Fruit fly (Drosophila melanogaster) whole organism, embryonic: ENCODE data around the gene Amun.
A peak's percentile ranks its signal among the peaks of the same experiment; 100 is the strongest.

Source experiments
- Aef1 ChIP-seq: fragments of 200-800 bp; sonication (Bioruptor generic); IDR thresholded peaks from 3 replicates; pipeline ENCODE4 v1.3.6; 2022; ENCODE audit warnings: missing biosample characterization, missing genetic modification characterization
- CG10462 ChIP-seq: fragments of 200-800 bp; sonication (Bioruptor generic); optimal IDR thresholded peaks from 2 replicates; lab custom pipeline; 2016; ENCODE audit warnings: missing biosample characterization, missing genetic modification characterization
- CG10979 ChIP-seq: fragments of 200-800 bp; sonication (Bioruptor generic); optimal IDR thresholded peaks from 2 replicates; lab custom pipeline; 2018; ENCODE audit warnings: missing biosample characterization, mild to moderate bottlenecking, missing genetic modification characterization, moderate library complexity
- CG12104 ChIP-seq: fragments of 200-800 bp; sonication (Bioruptor generic); optimal IDR thresholded peaks from 3 replicates; lab custom pipeline; 2016; ENCODE audit warnings: missing biosample characterization, missing genetic modification characterization
- CG13296 ChIP-seq: fragments of 200-800 bp; sonication (Bioruptor generic); optimal IDR thresholded peaks from 3 replicates; lab custom pipeline; 2018; ENCODE audit warnings: missing biosample characterization, mild to moderate bottlenecking, missing genetic modification characterization
- CG15073 ChIP-seq: fragments of 200-800 bp; sonication (Bioruptor generic); optimal IDR thresholded peaks from 2 replicates; lab custom pipeline; 2016; ENCODE audit warnings: missing biosample characterization, missing genetic modification characterization
- CG15514 ChIP-seq: fragments of 200-800 bp; sonication (Bioruptor generic); optimal IDR thresholded peaks from 3 replicates; lab custom pipeline; 2017; ENCODE audit warnings: missing biosample characterization, missing genetic modification characterization, mild to moderate bottlenecking, moderate library complexity, missing genetic modification reagents
- CG17568 ChIP-seq: fragments of 200-800 bp; sonication (Bioruptor generic); optimal IDR thresholded peaks from 2 replicates; lab custom pipeline; 2018; ENCODE audit warnings: missing biosample characterization, mild to moderate bottlenecking, missing genetic modification characterization, moderate library complexity
- CG17912 ChIP-seq: fragments of 200-800 bp; sonication (Bioruptor generic); optimal IDR thresholded peaks from 2 replicates; lab custom pipeline; 2018; ENCODE audit warnings: missing biosample characterization, mild to moderate bottlenecking, missing genetic modification characterization
- CG18476 ChIP-seq: fragments of 200-800 bp; sonication (Bioruptor generic); optimal IDR thresholded peaks from 2 replicates; lab custom pipeline; 2016; ENCODE audit warnings: missing biosample characterization, mild to moderate bottlenecking, missing genetic modification characterization
- CG18764 ChIP-seq: fragments of 200-800 bp; sonication (Bioruptor generic); optimal IDR thresholded peaks from 3 replicates; lab custom pipeline; 2016; ENCODE audit warnings: missing biosample characterization, missing genetic modification characterization
- CG30431 ChIP-seq: fragments of 200-800 bp; sonication (Bioruptor generic); optimal IDR thresholded peaks from 2 replicates; lab custom pipeline; 2017; ENCODE audit warnings: missing biosample characterization, missing genetic modification characterization
- CG32532 ChIP-seq: fragments of 200-800 bp; sonication (Bioruptor generic); IDR thresholded peaks from 2 replicates; pipeline ENCODE4 v1.3.6; 2022; ENCODE audit warnings: missing biosample characterization, missing genetic modification characterization
- CG34224 ChIP-seq: fragments of 200-800 bp; sonication (Bioruptor generic); IDR thresholded peaks from 3 replicates; pipeline ENCODE4 v1.3.6; 2022; ENCODE audit warnings: missing biosample characterization, missing genetic modification characterization; ENCODE audit not compliant: partially characterized antibody
- CG3995 ChIP-seq: fragments of 200-800 bp; sonication (Bioruptor generic); optimal IDR thresholded peaks from 3 replicates; lab custom pipeline; 2016; ENCODE audit warnings: missing biosample characterization, missing genetic modification characterization
- CG42726 ChIP-seq: fragments of 200-800 bp; sonication (Bioruptor generic); IDR thresholded peaks from 2 replicates; pipeline ENCODE4 v1.3.6; 2022; ENCODE audit warnings: missing biosample characterization, missing genetic modification characterization; ENCODE audit not compliant: partially characterized antibody
- CG7839 ChIP-seq: fragments of 200-800 bp; sonication (Bioruptor generic); optimal IDR thresholded peaks from 3 replicates; lab custom pipeline; 2018; ENCODE audit warnings: missing biosample characterization, mild to moderate bottlenecking, missing genetic modification characterization, moderate library complexity
- CG8359 ChIP-seq: fragments of 200-800 bp; sonication (Bioruptor generic); optimal IDR thresholded peaks from 2 replicates; lab custom pipeline; 2017; ENCODE audit warnings: missing biosample characterization, mild to moderate bottlenecking, missing genetic modification characterization, borderline replicate concordance
- CG9797 ChIP-seq: fragments of 200-800 bp; sonication (Bioruptor generic); optimal IDR thresholded peaks from 3 replicates; lab custom pipeline; 2018; ENCODE audit warnings: missing biosample characterization, mild to moderate bottlenecking, missing genetic modification characterization
- CG9817 ChIP-seq: fragments of 200-800 bp; sonication (Bioruptor generic); optimal IDR thresholded peaks from 2 replicates; lab custom pipeline; 2018; ENCODE audit warnings: missing biosample characterization, mild to moderate bottlenecking, missing genetic modification characterization, moderate library complexity
- Dfd ChIP-seq, 2 experiments: fragments of >200 bp; optimal IDR thresholded peaks; 2 replicates each; lab custom pipeline; 2017; ENCODE audit warnings: missing biosample characterization in 2 of 2, missing genetic modification characterization in 2 of 2
- Dp ChIP-seq: fragments of 200-800 bp; sonication (Bioruptor generic); optimal IDR thresholded peaks from 2 replicates; lab custom pipeline; 2018; ENCODE audit warnings: missing biosample characterization, mild to moderate bottlenecking, missing genetic modification characterization, moderate library complexity
- Hr51 ChIP-seq, 2 experiments: fragments of 200-800 bp; sonication (Bioruptor generic); optimal IDR thresholded peaks; 2 replicates in 1 of 2; 3 replicates in 1 of 2; lab custom pipeline; 2016 to 2018; ENCODE audit warnings: missing biosample characterization in 2 of 2, missing genetic modification characterization in 2 of 2, mild to moderate bottlenecking in 1 of 2, moderate library complexity in 1 of 2
- Neu2 ChIP-seq: fragments of 200-800 bp; sonication (Bioruptor generic); optimal IDR thresholded peaks from 3 replicates; lab custom pipeline; 2016; ENCODE audit warnings: missing biosample characterization, missing genetic modification characterization, borderline replicate concordance
- NfI ChIP-seq: fragments of 200-800 bp; sonication (Bioruptor generic); optimal IDR thresholded peaks from 3 replicates; lab custom pipeline; 2018; ENCODE audit warnings: missing biosample characterization, mild to moderate bottlenecking, missing genetic modification characterization, moderate library complexity
- Pdp1 ChIP-seq, 2 experiments: fragments of 200-800 bp; sonication (Bioruptor generic); optimal IDR thresholded peaks; 3 replicates each; lab custom pipeline; 2016; ENCODE audit warnings: missing biosample characterization in 2 of 2, missing genetic modification characterization in 2 of 2, mild to moderate bottlenecking in 1 of 2, moderate library complexity in 1 of 2
- Tbp ChIP-seq: fragments of >200 bp; optimal IDR thresholded peaks from 2 replicates; lab custom pipeline; 2018; ENCODE audit warnings: missing biosample characterization, missing genetic modification characterization
- ab ChIP-seq: fragments of 200-800 bp; sonication (Bioruptor generic); optimal IDR thresholded peaks from 2 replicates; lab custom pipeline; 2016; ENCODE audit warnings: missing biosample characterization, missing genetic modification characterization
- aop ChIP-seq: fragments of 200-800 bp; sonication (Bioruptor generic); IDR thresholded peaks from 2 replicates; pipeline ENCODE4 v1.3.6; 2022; ENCODE audit warnings: missing biosample characterization, missing genetic modification characterization
- bcd ChIP-seq: fragments of 200-800 bp; sonication (Bioruptor generic); optimal IDR thresholded peaks from 2 replicates; lab custom pipeline; 2017; ENCODE audit warnings: missing biosample characterization, mild to moderate bottlenecking, missing genetic modification characterization
- cas ChIP-seq: fragments of 200-800 bp; sonication (Bioruptor generic); IDR thresholded peaks from 2 replicates; pipeline ENCODE4 v1.3.6; 2022; ENCODE audit warnings: missing biosample characterization, missing genetic modification characterization
- ci ChIP-seq: fragments of 200-800 bp; sonication (Bioruptor generic); IDR thresholded peaks from 3 replicates; pipeline ENCODE4 v1.3.6; 2022; ENCODE audit warnings: missing biosample characterization, missing genetic modification characterization
- dan ChIP-seq: fragments of 200-800 bp; sonication (Bioruptor generic); IDR thresholded peaks from 2 replicates; pipeline ENCODE4 v1.3.6; 2022; ENCODE audit warnings: missing biosample characterization, missing genetic modification characterization
- dmrt11E ChIP-seq: fragments of 200-800 bp; sonication (Bioruptor generic); optimal IDR thresholded peaks from 3 replicates; lab custom pipeline; 2018; ENCODE audit warnings: missing biosample characterization, mild to moderate bottlenecking, missing genetic modification characterization, moderate library complexity
- emc ChIP-seq: fragments of 200-800 bp; sonication (Bioruptor generic); optimal IDR thresholded peaks from 2 replicates; lab custom pipeline; 2016; ENCODE audit warnings: missing biosample characterization, missing genetic modification characterization
- jing ChIP-seq: fragments of 200-800 bp; sonication (Bioruptor generic); optimal IDR thresholded peaks from 2 replicates; lab custom pipeline; 2018; ENCODE audit warnings: missing biosample characterization, mild to moderate bottlenecking, missing genetic modification characterization
- lbe ChIP-seq: fragments of 200-800 bp; sonication (Bioruptor generic); optimal IDR thresholded peaks from 2 replicates; lab custom pipeline; 2016; ENCODE audit warnings: missing biosample characterization, mild to moderate bottlenecking, missing genetic modification characterization
- lilli ChIP-seq: fragments of 200-800 bp; sonication (Bioruptor generic); optimal IDR thresholded peaks from 3 replicates; lab custom pipeline; 2016; ENCODE audit warnings: missing biosample characterization, missing genetic modification characterization
- mirr ChIP-seq: fragments of 200-800 bp; sonication (Bioruptor generic); optimal IDR thresholded peaks from 3 replicates; lab custom pipeline; 2018; ENCODE audit warnings: missing biosample characterization, mild to moderate bottlenecking, missing genetic modification characterization
- nau ChIP-seq: fragments of 200-800 bp; sonication (Bioruptor generic); optimal IDR thresholded peaks from 3 replicates; lab custom pipeline; 2017; ENCODE audit warnings: missing biosample characterization, mild to moderate bottlenecking, missing genetic modification characterization, missing genetic modification reagents
- p53 ChIP-seq: fragments of 200-800 bp; sonication (Bioruptor generic); optimal IDR thresholded peaks from 2 replicates; lab custom pipeline; 2016; ENCODE audit warnings: missing biosample characterization, missing genetic modification characterization
- prd ChIP-seq, 3 experiments: fragments of >200 bp in 2 of 3; fragments of 200-800 bp in 1 of 3; sonication (Bioruptor generic) in 1 of 3; optimal IDR thresholded peaks in 2 of 3; IDR thresholded peaks in 1 of 3; 2 replicates in 2 of 3; 3 replicates in 1 of 3; pipeline versions ENCODE4 v1.3.6 to Lab custom; 2017 to 2022; ENCODE audit warnings: missing biosample characterization in 1 of 3, missing genetic modification characterization in 1 of 3
- ro ChIP-seq: fragments of 200-800 bp; sonication (Bioruptor generic); IDR thresholded peaks from 2 replicates; pipeline ENCODE4 v1.3.6; 2022; ENCODE audit warnings: missing biosample characterization, missing genetic modification characterization
- schlank ChIP-seq: fragments of 200-800 bp; sonication (Bioruptor generic); optimal IDR thresholded peaks from 2 replicates; lab custom pipeline; 2018; ENCODE audit warnings: missing biosample characterization, mild to moderate bottlenecking, missing genetic modification characterization
- sug ChIP-seq: fragments of 200-800 bp; optimal IDR thresholded peaks from 2 replicates; lab custom pipeline; 2019; ENCODE audit warnings: missing biosample characterization, mild to moderate bottlenecking, missing genetic modification characterization, moderate library complexity
- tx ChIP-seq: fragments of 200-800 bp; sonication (Bioruptor generic); optimal IDR thresholded peaks from 2 replicates; lab custom pipeline; 2016; ENCODE audit warnings: missing biosample characterization, missing genetic modification characterization
- usp ChIP-seq: fragments of >200 bp; optimal IDR thresholded peaks from 2 replicates; lab custom pipeline; 2017; ENCODE audit warnings: missing biosample characterization, missing genetic modification characterization

Amun gene

DNA sequence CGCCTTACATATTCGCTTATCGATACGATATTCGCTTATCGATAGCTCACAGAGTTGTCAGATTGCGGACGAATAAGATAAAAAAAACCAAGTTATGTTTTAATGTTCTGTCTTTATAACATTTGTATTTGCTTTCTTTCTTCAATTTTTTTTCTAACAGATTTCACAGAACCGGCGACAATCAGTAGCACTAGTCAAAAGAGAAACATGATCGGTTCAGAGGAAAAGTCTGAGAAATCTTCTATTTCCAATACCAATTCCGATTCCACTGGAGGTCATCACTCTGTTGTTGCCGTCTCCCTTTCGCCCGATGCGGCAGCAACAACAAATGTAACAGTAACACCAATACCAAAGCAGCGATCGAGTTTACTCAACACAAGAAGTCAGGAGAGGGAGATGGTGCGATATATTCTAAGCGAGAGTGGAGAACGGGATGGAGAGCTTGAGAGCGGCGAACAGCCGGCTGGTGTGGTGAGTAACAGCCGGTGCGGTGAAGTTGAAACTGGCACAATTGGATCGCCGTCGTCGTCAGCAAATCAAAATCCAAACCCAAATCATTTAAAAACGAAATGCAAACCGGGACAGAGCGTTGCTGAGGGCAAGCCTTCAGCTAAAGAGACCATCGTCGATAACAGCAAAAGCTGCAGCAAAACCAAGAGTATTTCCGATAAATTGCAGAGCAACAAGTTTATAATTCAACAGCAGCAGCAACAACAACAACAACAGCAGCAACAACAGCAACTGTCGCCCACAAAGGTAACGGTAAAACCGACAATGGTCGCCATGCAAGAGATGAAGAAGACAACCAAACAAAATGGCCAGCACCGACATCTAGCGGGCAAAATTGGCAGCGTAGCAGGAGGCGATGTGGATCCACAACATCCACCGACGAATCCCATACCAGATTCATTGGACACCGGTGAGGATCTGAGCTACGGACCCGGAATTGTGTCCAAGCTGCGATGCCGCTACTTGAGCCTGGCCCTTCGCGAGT lies 33.5 kb downstream of the Amun start (continued):
- TF ChIP-seq CG34224 (GFP tag; lab: Robert Waterston, UW) (peak; percentile 50; the same call in 2 of the 3 replicates), emc (peak; percentile 31), Neu2 (GFP tag; lab: Kevin White, UChicago) (no peak), CG15073 (no peak), lbe (GFP tag; lab: Kevin White, UChicago) (peak; percentile 70), mirr (GFP tag; lab: Kevin White, UChicago) (peak; percentile 73), CG17568 (GFP tag; lab: Kevin White, UChicago) (peak; percentile 19), ab (GFP tag; lab: Kevin White, UChicago) (no peak), CG10462 (GFP tag; lab: Kevin White, UChicago) (peak; percentile 49), Pdp1 (GFP tag; optimal IDR thresholded peaks at IDR 0.05; lab: Kevin White, UChicago) (peak; percentile 60 to 63), bcd (GFP tag; lab: Kevin White, UChicago) (peak; percentile 36), sug (tag; lab: Kevin White, UChicago) (peak; percentile 75), Aef1 (GFP tag; lab: Robert Waterston, UW) (peak; percentile 88), Dfd (GFP tag; optimal IDR thresholded peaks at IDR 0.05; lab: Kevin White, UChicago) (no peak), Hr51 (GFP tag; optimal IDR thresholded peaks at IDR 0.05; lab: Kevin White, UChicago) (peak; percentile 24 to 59), CG32532 (GFP tag; lab: Robert Waterston, UW) (peak; percentile 18; the same call in 1 of the 2 replicates), CG15514 (GFP tag; lab: Kevin White, UChicago) (peak; percentile 84), Dp (GFP tag; lab: Kevin White, UChicago) (peak; percentile 86), CG8359 (GFP tag; lab: Kevin White, UChicago) (no peak), CG7839 (tag; lab: Kevin White, UChicago) (peak; percentile 62), jing (no peak), dan (no peak), CG18764 (GFP tag; lab: Kevin White, UChicago) (peak; percentile 58), CG17912 (GFP tag; lab: Kevin White, UChicago) (peak; percentile 23), prd (optimal IDR thresholded peaks at IDR 0.05; lab: Kevin White, UChicago) (no peak), prd (GFP tag; IDR thresholded peaks at IDR 0.05; lab: Robert Waterston, UW) (peak; percentile 55), schlank (tag; lab: Kevin White, UChicago) (no peak), CG30431 (GFP tag; lab: Kevin White, UChicago) (peak; percentile 6), CG10979 (peak; percentile 35), ro (GFP tag; lab: Robert Waterston, UW) (no peak), NfI (peak; percentile 71), lilli (GFP tag; lab: Kevin White, UChicago) (peak; percentile 81), CG18476 (GFP tag; lab: Kevin White, UChicago) (peak; percentile 21), CG13296 (GFP tag; lab: Kevin White, UChicago) (peak; percentile 63), cas (GFP tag; lab: Robert Waterston, UW) (no peak), CG42726 (GFP tag; lab: Robert Waterston, UW) (no peak), CG9817 (tag; lab: Kevin White, UChicago) (peak; percentile 78), CG3995 (GFP tag; lab: Kevin White, UChicago) (peak; percentile 49), usp (no peak), tx (GFP tag; lab: Kevin White, UChicago) (peak; percentile 71), Tbp (GFP tag; lab: Kevin White, UChicago) (no peak), aop (GFP tag; lab: Robert Waterston, UW) (no peak), CG12104 (GFP tag; lab: Kevin White, UChicago) (peak; percentile 50), p53 (GFP tag; lab: Kevin White, UChicago) (no peak), ci (peak; percentile 72; the same call in 1 of the 3 replicates), nau (GFP tag; lab: Kevin White, UChicago) (peak; percentile 55), CG9797 (GFP tag; lab: Kevin White, UChicago) (peak; percentile 2), dmrt11E (tag; lab: Kevin White, UChicago) (peak; percentile 5)
